Worm (Caenorhabditis elegans): ENCODE results near the gene col-20.

col-20 gene

DNA sequence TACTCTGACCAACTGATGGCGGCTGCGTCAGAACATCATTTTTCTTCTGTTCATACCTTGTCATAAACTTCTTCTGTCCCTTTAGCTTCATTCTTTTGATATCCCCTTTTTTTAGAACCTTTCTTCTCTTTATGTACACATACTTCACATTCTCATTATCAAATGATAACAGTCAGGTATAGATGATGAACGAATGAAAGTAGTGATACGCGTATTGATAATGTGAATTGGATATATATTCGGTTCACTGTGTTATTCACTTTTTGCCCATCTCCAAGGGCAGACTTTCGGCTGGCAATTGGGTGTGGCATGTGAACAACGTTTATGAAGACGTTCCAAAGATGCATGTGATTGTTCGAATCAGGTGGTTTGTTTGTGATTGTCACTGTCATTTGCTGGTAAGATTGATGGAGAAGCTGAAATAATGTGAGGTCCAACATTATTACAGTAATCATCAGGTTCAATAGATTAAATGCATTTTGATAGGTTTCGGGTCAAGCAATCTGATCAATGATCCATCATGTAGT, 3.8 kb upstream of the col-20 start, which contains the start of gene F11G11.15:
TSS of gene F11G11.15 (plus strand) at position 511 of the 527 bp plus-strand sequence.
- TF ChIP-seq daf-8 (GFP tag; IDR thresholded peaks at IDR 0.05) (no peak), fos-1 (tag; optimal IDR thresholded peaks at IDR 0.05) (no peak), lin-15B (tag; optimal IDR thresholded peaks at IDR 0.05) (no peak), unc-39 (tag; optimal IDR thresholded peaks at IDR 0.05) (no peak), Y5F2A.4 (GFP tag; optimal IDR thresholded peaks at IDR 0.05) (no peak), aha-1 (tag) (peak; percentile 96), mxl-3 (GFP tag; optimal IDR thresholded peaks at IDR 0.05) (peak; percentile 81), hmg-1.1 (GFP tag; IDR thresholded peaks at IDR 0.05) (no peak), nhr-48 (tag; optimal IDR thresholded peaks at IDR 0.05) (peak; percentile 68), hlh-11 (tag; optimal IDR thresholded peaks at IDR 0.05) (peak; percentile 45), ceh-28 (tag; optimal IDR thresholded peaks at IDR 0.05) (no peak), ceh-20 (GFP tag; IDR thresholded peaks at IDR 0.05) (no peak), lsy-2 (tag; optimal IDR thresholded peaks at IDR 0.05) (no peak), aly-2 (tag; optimal IDR thresholded peaks at IDR 0.05) (no peak), hlh-30 (tag; optimal IDR thresholded peaks at IDR 0.05; ENCODE audit: insufficient read depth) (peak; percentile 66), F49E8.2 (tag; optimal IDR thresholded peaks at IDR 0.05; ENCODE audit: borderline replicate concordance) (no peak), mdl-1 (tag; optimal IDR thresholded peaks at IDR 0.05) (peak in 1 of 2 experiments; percentile 31), ama-1 (optimal IDR thresholded peaks at IDR 0.05) (no peak), ceh-62 (tag; optimal IDR thresholded peaks at IDR 0.05) (no peak), jun-1 (tag; optimal IDR thresholded peaks at IDR 0.05) (no peak), nhr-6 (tag; optimal IDR thresholded peaks at IDR 0.05) (no peak), nhr-28 (tag; optimal IDR thresholded peaks at IDR 0.05) (peak; percentile 33), nhr-25 (tag; optimal IDR thresholded peaks at IDR 0.05; ENCODE audit: borderline replicate concordance, insufficient read depth) (no peak)

DNA sequence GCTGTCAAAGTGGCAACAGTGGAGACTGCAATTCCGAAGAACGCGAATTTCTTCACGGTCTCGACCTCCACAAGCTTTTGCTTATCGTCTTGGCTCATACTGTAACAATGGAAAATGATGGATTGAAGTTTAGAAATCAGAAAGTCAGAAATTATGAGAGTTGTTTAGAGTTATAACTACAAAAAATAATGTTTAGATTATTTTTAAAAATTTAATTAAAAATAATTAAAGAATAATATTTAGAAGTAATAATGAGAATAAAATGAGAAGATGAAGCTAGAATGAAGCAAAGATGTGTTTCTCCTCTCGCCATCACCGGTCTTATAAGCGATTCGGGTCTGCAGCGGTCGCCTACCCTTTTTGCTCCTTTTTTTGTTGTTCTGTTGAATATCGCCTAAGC, 2.4 kb upstream of the col-20 start, which contains the start of gene col-73:
TSS of gene col-73 (minus strand) at position 101 of the 400 bp plus-strand sequence.
- TF ChIP-seq pqm-1 (tag; optimal IDR thresholded peaks at IDR 0.05) (no peak), daf-16 (GFP tag; optimal IDR thresholded peaks at IDR 0.05) (no peak), daf-16 (tag; optimal IDR thresholded peaks at IDR 0.05) (no peak), lir-3 (tag; optimal IDR thresholded peaks at IDR 0.05) (no peak), nhr-48 (tag; optimal IDR thresholded peaks at IDR 0.05) (no peak), ZK546.5 (tag; optimal IDR thresholded peaks at IDR 0.05) (no peak), zag-1 (tag; optimal IDR thresholded peaks at IDR 0.05) (no peak), daf-8 (GFP tag; IDR thresholded peaks at IDR 0.05) (no peak), ZK337.2 (GFP tag; IDR thresholded peaks at IDR 0.05) (no peak), hmg-1.1 (GFP tag; IDR thresholded peaks at IDR 0.05) (no peak), aly-2 (tag; optimal IDR thresholded peaks at IDR 0.05) (no peak), nhr-77 (tag; optimal IDR thresholded peaks at IDR 0.05) (no peak), cey-2 (tag; optimal IDR thresholded peaks at IDR 0.05; ENCODE audit: borderline replicate concordance, insufficient read depth) (no peak), Y75B8A.6 (GFP tag; IDR thresholded peaks at IDR 0.05) (no peak), nhr-102 (tag; optimal IDR thresholded peaks at IDR 0.05) (no peak), gei-8 (GFP tag; optimal IDR thresholded peaks at IDR 0.05) (no peak)

DNA sequence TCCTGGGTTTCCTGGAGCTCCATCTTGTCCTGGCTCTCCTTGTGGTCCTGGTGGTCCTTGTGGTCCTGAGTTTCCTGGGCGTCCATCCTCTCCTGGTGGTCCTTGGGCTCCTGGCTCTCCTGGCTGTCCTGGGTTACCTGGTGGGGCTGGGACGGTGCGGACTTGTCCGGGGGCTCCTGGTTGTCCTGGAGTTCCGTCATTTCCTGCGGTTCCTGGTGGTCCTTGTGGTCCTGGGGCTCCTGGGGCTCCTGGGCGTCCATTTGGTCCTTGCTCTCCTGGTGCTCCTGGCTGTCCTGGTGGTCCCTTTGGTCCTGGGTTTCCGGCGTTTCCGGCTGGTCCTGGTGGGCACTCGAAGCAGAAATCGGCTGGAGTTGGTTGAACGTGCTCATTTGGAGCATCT, 1.8 kb upstream of the col-20 start:
- TF ChIP-seq Y48G9A.11 (GFP tag; IDR thresholded peaks at IDR 0.05) (0 out of 2 replicates have a peak, but pooled peaks have one; percentile 13), F26F4.8 (GFP tag; conservative IDR thresholded peaks at IDR 0.05) (0 out of 2 replicates have a peak, but pooled peaks have one; percentile 24), madf-5 (GFP tag; IDR thresholded peaks at IDR 0.05) (0 out of 4 replicates have a peak, but pooled peaks of 1 of the 2 experiments have one; percentile 49), set-16 (GFP tag; IDR thresholded peaks at IDR 0.05) (peak; percentile 98), T26A8.4 (GFP tag; IDR thresholded peaks at IDR 0.05) (0 out of 2 replicates have a peak, but pooled peaks have one; percentile 17)
